Worm (Caenorhabditis elegans) whole organism, young adult: ENCODE results near the gene T28A11.4.

Experiments
- B0035.1 ChIP-seq: sonication (generic microtip); optimal IDR thresholded peaks from 2 replicates; lab custom pipeline; 2016; ENCODE audit warnings: missing genetic modification characterization, mild to moderate bottlenecking, missing compliant biosample characterization, missing genotype, missing genetic modification reagents
- B0261.1 ChIP-seq: sonication (generic microtip); optimal IDR thresholded peaks from 2 replicates; lab custom pipeline; 2016; ENCODE audit warnings: mild to moderate bottlenecking, missing genetic modification characterization, moderate library complexity, missing compliant biosample characterization
- C06A6.2 ChIP-seq: fragments of 200-800 bp; sonication (Bioruptor generic); conservative IDR thresholded peaks from 2 replicates; pipeline ENCODE4 v1.3.6; 2022; ENCODE audit warnings: missing genetic modification characterization, missing compliant biosample characterization
- D2030.7 ChIP-seq: fragments of 200-800 bp; sonication (Bioruptor generic); IDR thresholded peaks from 2 replicates; pipeline ENCODE4 v1.3.6; 2022; ENCODE audit warnings: missing genetic modification reagents, missing genetic modification characterization, missing compliant biosample characterization
- F22D6.2 ChIP-seq: sonication (generic microtip); optimal IDR thresholded peaks from 2 replicates; lab custom pipeline; 2016; ENCODE audit warnings: mild to moderate bottlenecking, missing genetic modification characterization, missing compliant biosample characterization
- F23B12.7 ChIP-seq: sonication (generic microtip); optimal IDR thresholded peaks from 2 replicates; lab custom pipeline; 2017; ENCODE audit warnings: missing genetic modification characterization, mild to moderate bottlenecking, missing compliant biosample characterization, antibody characterized with exemption, moderate library complexity; ENCODE audit not compliant: insufficient read depth
- F49E8.2 ChIP-seq: sonication (generic microtip); optimal IDR thresholded peaks from 3 replicates; lab custom pipeline; 2017; ENCODE audit warnings: missing genetic modification characterization, mild to moderate bottlenecking, missing compliant biosample characterization, antibody characterized with exemption, moderate library complexity; ENCODE audit not compliant: insufficient read depth
- F55B11.4 ChIP-seq: sonication (generic microtip); optimal IDR thresholded peaks from 2 replicates; lab custom pipeline; 2016; ENCODE audit warnings: missing compliant biosample characterization, missing genetic modification characterization, borderline replicate concordance; ENCODE audit not compliant: insufficient read depth
- F57C9.4 ChIP-seq: sonication (generic microtip); optimal IDR thresholded peaks from 2 replicates; lab custom pipeline; 2017; ENCODE audit warnings: mild to moderate bottlenecking, missing genetic modification characterization, missing compliant biosample characterization
- K11D2.4 ChIP-seq: fragments of 200-800 bp; sonication (Bioruptor generic); IDR thresholded peaks from 2 replicates; pipeline ENCODE4 v1.3.6; 2022; ENCODE audit warnings: missing genetic modification reagents, missing genetic modification characterization, missing compliant biosample characterization
- K12H6.12 ChIP-seq: fragments of 200-800 bp; sonication (Bioruptor generic); optimal IDR thresholded peaks from 2 replicates; lab custom pipeline; 2018; ENCODE audit warnings: mild to moderate bottlenecking, missing genetic modification characterization, missing compliant biosample characterization
- T26A5.8 ChIP-seq: sonication (generic microtip); optimal IDR thresholded peaks from 2 replicates; lab custom pipeline; 2016; ENCODE audit warnings: missing genetic modification characterization, missing compliant biosample characterization
- Y53G8AR.9 ChIP-seq: fragments of 200-800 bp; sonication (Bioruptor generic); conservative IDR thresholded peaks from 2 replicates; pipeline ENCODE4 v1.3.6; 2022; ENCODE audit warnings: missing genetic modification reagents, missing genetic modification characterization, missing compliant biosample characterization
- aptf-2 ChIP-seq: fragments of 200-800 bp; sonication (Bioruptor generic); conservative IDR thresholded peaks from 2 replicates; pipeline ENCODE4 v1.3.6; 2022; ENCODE audit warnings: missing genetic modification reagents, missing genetic modification characterization, missing compliant biosample characterization
- attf-5 ChIP-seq: fragments of 200-800 bp; sonication (Bioruptor generic); optimal IDR thresholded peaks from 2 replicates; lab custom pipeline; 2018; ENCODE audit warnings: mild to moderate bottlenecking, missing genetic modification characterization, missing compliant biosample characterization
- bed-2 ChIP-seq: fragments of 200-800 bp; sonication (Bioruptor generic); IDR thresholded peaks from 2 replicates; pipeline ENCODE4 v1.3.6; 2022; ENCODE audit warnings: missing genetic modification reagents, missing genetic modification characterization, missing compliant biosample characterization
- dox-1 ChIP-seq: fragments of 200-800 bp; sonication (Bioruptor generic); IDR thresholded peaks from 2 replicates; pipeline ENCODE4 v1.3.6; 2022; ENCODE audit warnings: missing genetic modification reagents, missing genetic modification characterization, missing compliant biosample characterization
- dpff-1 ChIP-seq: sonication (generic microtip); optimal IDR thresholded peaks from 2 replicates; lab custom pipeline; 2017; ENCODE audit warnings: mild to moderate bottlenecking, missing genetic modification characterization, missing compliant biosample characterization
- dpl-1 ChIP-seq: fragments of 150-350 bp; optimal IDR thresholded peaks from 2 replicates; lab custom pipeline; 2014; ENCODE audit warnings: missing biosample characterization, missing genetic modification reagents, missing genetic modification characterization
- egl-44 ChIP-seq: fragments of 200-800 bp; sonication (Bioruptor generic); IDR thresholded peaks from 2 replicates; pipeline ENCODE4 v1.3.6; 2022; ENCODE audit warnings: missing genetic modification reagents, missing genetic modification characterization, missing compliant biosample characterization
- ekl-4 ChIP-seq: fragments of 200-800 bp; sonication (Bioruptor generic); IDR thresholded peaks from 2 replicates; pipeline ENCODE4 v1.3.6; 2022; ENCODE audit warnings: missing genetic modification reagents, missing genetic modification characterization, missing compliant biosample characterization
- ets-4 ChIP-seq: fragments of 200-800 bp; sonication (Bioruptor generic); optimal IDR thresholded peaks from 2 replicates; lab custom pipeline; 2018; ENCODE audit warnings: mild to moderate bottlenecking, missing genetic modification characterization, missing compliant biosample characterization
- hlh-12 ChIP-seq: sonication (generic microtip); optimal IDR thresholded peaks from 2 replicates; lab custom pipeline; 2016; ENCODE audit warnings: missing genetic modification characterization, missing compliant biosample characterization
- hlh-26 ChIP-seq: fragments of 200-800 bp; sonication (Bioruptor generic); conservative IDR thresholded peaks from 2 replicates; pipeline ENCODE4 v1.3.6; 2022; ENCODE audit warnings: missing genetic modification reagents, missing genetic modification characterization, missing compliant biosample characterization
- hmg-1.2 ChIP-seq: fragments of 200-800 bp; sonication (Bioruptor generic); IDR thresholded peaks from 2 replicates; pipeline ENCODE4 v1.3.6; 2022; ENCODE audit warnings: missing genetic modification reagents, missing genetic modification characterization, missing compliant biosample characterization
- hmg-20 ChIP-seq: fragments of 200-800 bp; sonication (Bioruptor generic); IDR thresholded peaks from 2 replicates; pipeline ENCODE4 v1.3.6; 2022; ENCODE audit warnings: missing genetic modification reagents, missing genetic modification characterization, missing compliant biosample characterization
- hrde-1 ChIP-seq: sonication (generic microtip); optimal IDR thresholded peaks from 2 replicates; lab custom pipeline; 2016; ENCODE audit warnings: missing genetic modification characterization, mild to moderate bottlenecking, missing compliant biosample characterization, moderate library complexity, missing genotype, missing genetic modification reagents, borderline replicate concordance
- hsf-1 ChIP-seq: fragments of 200-800 bp; sonication (Bioruptor generic); IDR thresholded peaks from 2 replicates; pipeline ENCODE4 v1.3.6; 2022; ENCODE audit warnings: missing genetic modification reagents, missing genetic modification characterization, missing compliant biosample characterization
- lag-1 ChIP-seq: fragments of 200-800 bp; sonication (Bioruptor generic); IDR thresholded peaks from 2 replicates; pipeline ENCODE4 v1.3.6; 2022; ENCODE audit warnings: missing genetic modification reagents, missing genetic modification characterization, missing compliant biosample characterization
- let-526 ChIP-seq: fragments of 200-800 bp; sonication (Bioruptor generic); IDR thresholded peaks from 2 replicates; pipeline ENCODE4 v1.3.6; 2022; ENCODE audit warnings: missing genetic modification reagents, missing genetic modification characterization, missing compliant biosample characterization
- lin-40 ChIP-seq: sonication (generic microtip); optimal IDR thresholded peaks from 2 replicates; lab custom pipeline; 2016; ENCODE audit warnings: missing genetic modification characterization, mild to moderate bottlenecking, missing compliant biosample characterization, missing genotype, missing genetic modification reagents
- lin-54 ChIP-seq: fragments of 200-800 bp; sonication (Bioruptor generic); optimal IDR thresholded peaks from 2 replicates; lab custom pipeline; 2018; ENCODE audit warnings: mild to moderate bottlenecking, missing genetic modification characterization, missing compliant biosample characterization
- lsy-27 ChIP-seq: sonication (generic microtip); optimal IDR thresholded peaks from 2 replicates; lab custom pipeline; 2017; ENCODE audit warnings: missing genetic modification characterization, mild to moderate bottlenecking, missing compliant biosample characterization, antibody characterized with exemption, missing genotype, borderline replicate concordance; ENCODE audit not compliant: insufficient read depth
- madf-6 ChIP-seq: fragments of 200-800 bp; sonication (Bioruptor generic); IDR thresholded peaks from 2 replicates; pipeline ENCODE4 v1.3.6; 2022; ENCODE audit warnings: missing genetic modification reagents, missing genetic modification characterization, missing compliant biosample characterization
- mes-4 ChIP-seq: sonication (generic microtip); optimal IDR thresholded peaks from 2 replicates; lab custom pipeline; 2016; ENCODE audit warnings: missing genotype, missing genetic modification characterization, missing compliant biosample characterization
- nfyb-1 ChIP-seq: fragments of 200-800 bp; sonication (Bioruptor generic); IDR thresholded peaks from 2 replicates; pipeline ENCODE4 v1.3.6; 2022; ENCODE audit warnings: missing genetic modification reagents, missing genetic modification characterization, missing compliant biosample characterization
- nhr-179 ChIP-seq: sonication (generic microtip); optimal IDR thresholded peaks from 2 replicates; lab custom pipeline; 2016; ENCODE audit warnings: mild to moderate bottlenecking, missing genetic modification characterization, missing compliant biosample characterization
- pha-4 ChIP-seq: fragments of 150-350 bp; sonication (generic microtip); optimal IDR thresholded peaks from 2 replicates; lab custom pipeline; 2014; ENCODE audit warnings: missing biosample characterization, missing genetic modification reagents, missing genetic modification characterization
- tbx-9 ChIP-seq: sonication (generic microtip); optimal IDR thresholded peaks from 2 replicates; lab custom pipeline; 2016; ENCODE audit warnings: borderline replicate concordance, missing genetic modification characterization, inconsistent platforms, missing compliant biosample characterization
- tlf-1 ChIP-seq: fragments of 200-800 bp; sonication (Bioruptor generic); optimal IDR thresholded peaks from 2 replicates; lab custom pipeline; 2018; ENCODE audit warnings: mild to moderate bottlenecking, missing genetic modification characterization, missing compliant biosample characterization
- unc-130 ChIP-seq: sonication (generic microtip); optimal IDR thresholded peaks from 2 replicates; lab custom pipeline; 2016; ENCODE audit warnings: missing genetic modification reagents, missing genetic modification characterization, missing compliant biosample characterization
- unc-62 ChIP-seq: fragments of 150-350 bp; optimal IDR thresholded peaks from 2 replicates; lab custom pipeline; 2014; ENCODE audit warnings: missing biosample characterization, missing genetic modification reagents, missing genetic modification characterization
- xnd-1 ChIP-seq: sonication (generic microtip); optimal IDR thresholded peaks from 2 replicates; lab custom pipeline; 2016; ENCODE audit warnings: missing genotype, missing genetic modification reagents, missing genetic modification characterization, missing compliant biosample characterization
- zfh-2 ChIP-seq: fragments of 200-800 bp; sonication (Bioruptor generic); conservative IDR thresholded peaks from 2 replicates; pipeline ENCODE4 v1.3.6; 2022; ENCODE audit warnings: missing genetic modification reagents, missing genetic modification characterization, missing compliant biosample characterization
- ztf-3 ChIP-seq: fragments of 200-800 bp; sonication (Bioruptor generic); optimal IDR thresholded peaks from 2 replicates; lab custom pipeline; 2018; ENCODE audit warnings: mild to moderate bottlenecking, missing genetic modification characterization, missing compliant biosample characterization

T28A11.4 gene

ce11 chrV:3256051-3256450 lies 17.8 kb upstream of the T28A11.4 start, which contains the start of gene srt-63:
Gene srt-63 (minus strand): TSS chrV:3256151.
- TF ChIP-seq dpff-1 = no peak
- no peak for TF ChIP-seq hsf-1 (GFP tag; lab: Robert Waterston, UW)
- no peak for TF ChIP-seq mes-4 (tag; lab: Kevin White, UChicago)
- TF ChIP-seq zfh-2 (GFP tag; lab: Robert Waterston, UW) = no peak
- TF ChIP-seq ets-4 (GFP tag; lab: Kevin White, UChicago) = no peak
- TF ChIP-seq F22D6.2 (tag; lab: Kevin White, UChicago) = no peak
- no peak for TF ChIP-seq tlf-1 (GFP tag; lab: Kevin White, UChicago)
- no peak for TF ChIP-seq D2030.7 (GFP tag; lab: Robert Waterston, UW)
- no peak for TF ChIP-seq F49E8.2 (tag; lab: Kevin White, UChicago)
- TF ChIP-seq unc-62 (GFP tag; lab: Kevin White, UChicago) = no peak
- no peak for TF ChIP-seq Y53G8AR.9 (GFP tag; lab: Robert Waterston, UW)
- no peak for TF ChIP-seq hrde-1 (tag; lab: Kevin White, UChicago)
- no peak for TF ChIP-seq lin-54 (GFP tag; lab: Kevin White, UChicago)
- no peak for TF ChIP-seq xnd-1

ce11 chrV:3256809-3257208 lies 17.0 kb upstream of the T28A11.4 start:
- TF ChIP-seq bed-2 (GFP tag; lab: Robert Waterston, UW) (no peak), hmg-1.2 (GFP tag; lab: Robert Waterston, UW) (peak; percentile 50; the same call in 1 of the 2 replicates)
- TF ChIP-seq, all 124 proteins: peak for 1

- TF ChIP-seq hsf-1 (GFP tag; lab: Robert Waterston, UW) (no peak), ekl-4 (no peak), lin-40 (tag; lab: Kevin White, UChicago) (no peak), K11D2.4 (GFP tag; lab: Robert Waterston, UW) (no peak), K12H6.12 (tag; lab: Kevin White, UChicago) (no peak), madf-6 (GFP tag; lab: Robert Waterston, UW) (no peak), unc-130 (no peak), T26A5.8 (tag; lab: Kevin White, UChicago) (no peak), let-526 (GFP tag; lab: Robert Waterston, UW) (no peak), egl-44 (GFP tag; lab: Robert Waterston, UW) (no peak), dpl-1 (GFP tag; lab: Kevin White, UChicago) (no peak), D2030.7 (GFP tag; lab: Robert Waterston, UW) (no peak), hlh-26 (GFP tag; lab: Robert Waterston, UW) (no peak), B0261.1 (tag; lab: Kevin White, UChicago) (no peak), tbx-9 (no peak), lag-1 (no peak), C06A6.2 (GFP tag; lab: Robert Waterston, UW) (no peak), pha-4 (no peak), hmg-20 (no peak), F23B12.7 (tag; lab: Kevin White, UChicago) (no peak)
Measured at ce11 chrV:3257277-3257676, 16.6 kb upstream of the T28A11.4 start, which contains the start of gene T28A11.22. Gene T28A11.22 (plus strand): TSS chrV:3257577.

- TF ChIP-seq tbx-9 (no peak), ekl-4 (no peak), attf-5 (no peak), lsy-27 (tag; lab: Kevin White, UChicago) (no peak), dox-1 (GFP tag; lab: Robert Waterston, UW) (no peak), ztf-3 (GFP tag; lab: Kevin White, UChicago) (no peak), aptf-2 (GFP tag; lab: Robert Waterston, UW) (no peak), nhr-179 (tag; lab: Kevin White, UChicago) (no peak), nfyb-1 (GFP tag; lab: Robert Waterston, UW) (no peak), F57C9.4 (tag; lab: Kevin White, UChicago) (no peak), F55B11.4 (no peak), hlh-12 (no peak), B0035.1 (tag; lab: Kevin White, UChicago) (no peak)
Measured at ce11 chrV:3259168-3259622, 14.7 kb upstream of the T28A11.4 start, which contains the start of gene T28A11.16. Gene T28A11.16 (minus strand): TSS chrV:3259218.
